Fruit fly (Drosophila melanogaster) whole organism, adult: ENCODE results near the gene APP-BP1.
"Not testable (repeated sequence)": the region's sequence is repeated elsewhere in the genome, so short reads cannot be mapped to it uniquely, and the experiment has no call there.

Source experiments
- CG11617 ChIP-seq: fragments of 200-800 bp; sonication (Bioruptor generic); optimal IDR thresholded peaks from 2 replicates; lab custom pipeline; 2017; ENCODE audit warnings: mild to moderate bottlenecking, missing biosample characterization, missing genetic modification reagents, missing genetic modification characterization
- CG12768 ChIP-seq: fragments of 200-800 bp; sonication (Bioruptor generic); optimal IDR thresholded peaks from 2 replicates; lab custom pipeline; 2017; ENCODE audit warnings: missing biosample characterization, missing genetic modification characterization, mild to moderate bottlenecking, moderate library complexity, missing genetic modification reagents
- CG14711 ChIP-seq: fragments of 200-800 bp; sonication (Bioruptor generic); optimal IDR thresholded peaks from 2 replicates; lab custom pipeline; 2018; ENCODE audit warnings: missing biosample characterization, mild to moderate bottlenecking, missing genetic modification characterization, moderate library complexity
- CG1620 ChIP-seq: fragments of 200-800 bp; sonication (Bioruptor generic); optimal IDR thresholded peaks from 2 replicates; lab custom pipeline; 2016; ENCODE audit warnings: missing biosample characterization, missing genetic modification characterization
- CG33017 ChIP-seq: fragments of 200-800 bp; sonication (Bioruptor generic); optimal IDR thresholded peaks from 2 replicates; lab custom pipeline; 2018; ENCODE audit warnings: missing biosample characterization, mild to moderate bottlenecking, missing genetic modification characterization, moderate library complexity
- CG5204 ChIP-seq: fragments of 200-800 bp; sonication (Bioruptor generic); optimal IDR thresholded peaks from 2 replicates; lab custom pipeline; 2016; ENCODE audit warnings: missing biosample characterization, missing genetic modification characterization
- CG7045 ChIP-seq: fragments of 200-800 bp; sonication (Bioruptor generic); optimal IDR thresholded peaks from 2 replicates; lab custom pipeline; 2017; ENCODE audit warnings: missing biosample characterization, mild to moderate bottlenecking, missing genetic modification characterization
- CG7101 ChIP-seq: fragments of 200-800 bp; sonication (Bioruptor generic); optimal IDR thresholded peaks from 2 replicates; lab custom pipeline; 2018; ENCODE audit warnings: missing biosample characterization, mild to moderate bottlenecking, missing genetic modification characterization, moderate library complexity
- Clk ChIP-seq: fragments of 200-800 bp; sonication (Bioruptor generic); optimal IDR thresholded peaks from 2 replicates; lab custom pipeline; 2017; ENCODE audit warnings: missing biosample characterization, missing genetic modification characterization
- Crg-1 ChIP-seq: fragments of 200-800 bp; sonication (Bioruptor generic); optimal IDR thresholded peaks from 2 replicates; lab custom pipeline; 2016; ENCODE audit warnings: missing biosample characterization, missing genetic modification characterization
- Hr96 ChIP-seq: fragments of 200-800 bp; sonication (Bioruptor generic); optimal IDR thresholded peaks from 2 replicates; lab custom pipeline; 2016; ENCODE audit warnings: missing biosample characterization, missing genetic modification characterization
- Mnt ChIP-seq: fragments of 200-800 bp; sonication (Bioruptor generic); optimal IDR thresholded peaks from 2 replicates; lab custom pipeline; 2016; ENCODE audit warnings: missing biosample characterization, mild to moderate bottlenecking, missing genetic modification characterization
- bab1 ChIP-seq: fragments of 200-800 bp; sonication (Bioruptor generic); optimal IDR thresholded peaks from 3 replicates; lab custom pipeline; 2019; ENCODE audit warnings: missing biosample characterization, mild to moderate bottlenecking, missing genetic modification characterization, moderate library complexity
- cic ChIP-seq: fragments of 200-800 bp; sonication (Bioruptor generic); optimal IDR thresholded peaks from 2 replicates; lab custom pipeline; 2017; ENCODE audit warnings: missing biosample characterization, mild to moderate bottlenecking, missing genetic modification characterization, moderate library complexity
- cnc ChIP-seq, 2 experiments: fragments of >200 bp; optimal IDR thresholded peaks; 2 replicates each; lab custom pipeline; 2017
- kay ChIP-seq: fragments of 200-800 bp; sonication (Bioruptor generic); peaks from one replicate; lab custom pipeline; 2016; ENCODE audit warnings: missing biosample characterization, missing genetic modification characterization, borderline replicate concordance
- ovo ChIP-seq: fragments of 200-800 bp; sonication (Bioruptor generic); optimal IDR thresholded peaks from 2 replicates; lab custom pipeline; 2016; ENCODE audit warnings: missing biosample characterization, missing genetic modification characterization
- pad ChIP-seq: fragments of 200-800 bp; sonication (Bioruptor generic); optimal IDR thresholded peaks from 3 replicates; lab custom pipeline; 2017; ENCODE audit warnings: missing biosample characterization, missing genetic modification characterization, mild to moderate bottlenecking, moderate library complexity, missing genetic modification reagents
- tj ChIP-seq: fragments of 200-800 bp; sonication (Bioruptor generic); optimal IDR thresholded peaks from 3 replicates; lab custom pipeline; 2017; ENCODE audit warnings: missing biosample characterization, mild to moderate bottlenecking, missing genetic modification characterization, moderate library complexity
- toe ChIP-seq: fragments of 200-800 bp; sonication (Bioruptor generic); optimal IDR thresholded peaks from 2 replicates; lab custom pipeline; 2016; ENCODE audit warnings: missing biosample characterization, missing genetic modification characterization

Gene APP-BP1

dm6 chr3L:11125636-11126532 is 27.7 kb downstream of the APP-BP1 start:
- TF ChIP-seq CG33017 (tag; lab: Kevin White, UChicago) (no peak), Crg-1 (GFP tag; lab: Kevin White, UChicago) (no peak), tj (GFP tag; lab: Kevin White, UChicago) (no peak), bab1 (GFP tag; lab: Kevin White, UChicago) (peak; percentile 58), Mnt (peak; percentile 3), CG1620 (no peak), CG14711 (peak; percentile 33), pad (no peak)

- TF ChIP-seq CG14711 (no peak), ovo (GFP tag; lab: Kevin White, UChicago) (no peak), Mnt (no peak), cnc (optimal IDR thresholded peaks at IDR 0.05; lab: Kevin White, UChicago) (no peak), pad (no peak), Clk (GFP tag; lab: Kevin White, UChicago) (no peak), CG12768 (GFP tag; lab: Kevin White, UChicago) (no peak), bab1 (GFP tag; lab: Kevin White, UChicago) (no peak), CG7045 (GFP tag; lab: Kevin White, UChicago) (no peak), CG7101 (tag; lab: Kevin White, UChicago) (no peak), kay (GFP tag; lab: Kevin White, UChicago) (no peak), Crg-1 (GFP tag; lab: Kevin White, UChicago) (no peak), Hr96 (GFP tag; lab: Kevin White, UChicago) (no peak), CG5204 (GFP tag; lab: Kevin White, UChicago) (no peak), CG1620 (no peak), CG33017 (tag; lab: Kevin White, UChicago) (no peak), tj (GFP tag; lab: Kevin White, UChicago) (no peak), cic (GFP tag; lab: Kevin White, UChicago) (no peak), CG11617 (no peak), toe (no peak)
Observed at dm6 chr3L:11130535-11130934, 32.3 kb downstream of the APP-BP1 start, which contains the start of gene nol. Gene nol, plus strand, starts transcription at chr3L:11130835.

dm6 chr3L:11132055-11132454 is 33.8 kb downstream of the APP-BP1 start, which contains the start of gene CG32074:
Gene CG32074, minus strand, starts transcription at chr3L:11132322.
- not testable (repeated sequence) for TF ChIP-seq CG14711; Clk (GFP tag; lab: Kevin White, UChicago); CG7045 (GFP tag; lab: Kevin White, UChicago)

dm6 chr3L:11134886-11135285 is 36.7 kb downstream of the APP-BP1 start, which contains the start of gene CG14143:
Gene CG14143, plus strand, starts transcription at chr3L:11134987.
- not testable (repeated sequence) for TF ChIP-seq bab1 (GFP tag; lab: Kevin White, UChicago); Clk (GFP tag; lab: Kevin White, UChicago); CG1620

- TF ChIP-seq CG7101 (tag; lab: Kevin White, UChicago) (peak; percentile 4), kay (GFP tag; lab: Kevin White, UChicago) (peak; percentile 66), cic (GFP tag; lab: Kevin White, UChicago) (no peak), ovo (GFP tag; lab: Kevin White, UChicago) (no peak), Mnt (peak; percentile 46), bab1 (GFP tag; lab: Kevin White, UChicago) (peak; percentile 69), tj (GFP tag; lab: Kevin White, UChicago) (no peak), cnc (optimal IDR thresholded peaks at IDR 0.05; lab: Kevin White, UChicago) (no peak), toe (no peak)
Observed at dm6 chr3L:11135846-11136245, 37.6 kb downstream of the APP-BP1 start, which contains the start of gene IRSp53. Gene IRSp53, plus strand, starts transcription at chr3L:11136049.

- no peak for TF ChIP-seq CG5204 (GFP tag; lab: Kevin White, UChicago)
- TF ChIP-seq toe = no peak
- TF ChIP-seq Hr96 (GFP tag; lab: Kevin White, UChicago) = no peak
- no peak for TF ChIP-seq ovo (GFP tag; lab: Kevin White, UChicago)
- TF ChIP-seq CG7045 (GFP tag; lab: Kevin White, UChicago) = no peak
- TF ChIP-seq CG7101 (tag; lab: Kevin White, UChicago) = no peak
- no peak for TF ChIP-seq cnc (optimal IDR thresholded peaks at IDR 0.05; lab: Kevin White, UChicago)
- no peak for TF ChIP-seq Clk (GFP tag; lab: Kevin White, UChicago)
- no peak for TF ChIP-seq Mnt
- TF ChIP-seq kay (GFP tag; lab: Kevin White, UChicago) = no peak
- TF ChIP-seq tj (GFP tag; lab: Kevin White, UChicago) = no peak
- TF ChIP-seq CG33017 (tag; lab: Kevin White, UChicago) = no peak
- no peak for TF ChIP-seq CG1620
- TF ChIP-seq bab1 (GFP tag; lab: Kevin White, UChicago) = no peak
- TF ChIP-seq cic (GFP tag; lab: Kevin White, UChicago) = no peak
- no peak for TF ChIP-seq pad
- TF ChIP-seq CG11617 = no peak
Observed at dm6 chr3L:11136349-11136748, 38.1 kb downstream of the APP-BP1 start.
